Fruit fly (Drosophila melanogaster) whole organism, prepupa: ENCODE results near the gene CG6569.

Experiments used
- Blimp-1 ChIP-seq: fragments of 200-800 bp; sonication (Bioruptor generic); optimal IDR thresholded peaks from 3 replicates; lab custom pipeline; 2017; ENCODE audit warnings: missing biosample characterization, missing genetic modification characterization, mild to moderate bottlenecking, moderate library complexity, missing genetic modification reagents
- CG10631 ChIP-seq: fragments of 200-800 bp; sonication (Bioruptor generic); optimal IDR thresholded peaks from 2 replicates; lab custom pipeline; 2016; ENCODE audit warnings: missing biosample characterization, missing genetic modification characterization
- CG11294 ChIP-seq: fragments of 200-800 bp; sonication (Bioruptor generic); IDR thresholded peaks from 2 replicates; pipeline ENCODE4 v1.3.6; 2022; ENCODE audit warnings: missing biosample characterization, missing genetic modification characterization
- CG11762 ChIP-seq: fragments of 200-800 bp; sonication (Bioruptor generic); optimal IDR thresholded peaks from 3 replicates; lab custom pipeline; 2016; ENCODE audit warnings: missing biosample characterization, missing genetic modification characterization; ENCODE audit not compliant: insufficient read depth
- CG34406 ChIP-seq: fragments of 200-800 bp; sonication (Bioruptor generic); optimal IDR thresholded peaks from 3 replicates; lab custom pipeline; 2016; ENCODE audit warnings: missing biosample characterization, missing genetic modification characterization
- CG6163 ChIP-seq: fragments of 200-800 bp; sonication (Bioruptor generic); IDR thresholded peaks from 3 replicates; pipeline ENCODE4 v1.3.6; 2022; ENCODE audit warnings: missing biosample characterization, missing genetic modification characterization
- CG6276 ChIP-seq: fragments of 200-800 bp; sonication (Bioruptor generic); optimal IDR thresholded peaks from 2 replicates; lab custom pipeline; 2017; ENCODE audit warnings: missing biosample characterization, mild to moderate bottlenecking, missing genetic modification characterization
- CG6792 ChIP-seq: fragments of 200-800 bp; sonication (Bioruptor generic); optimal IDR thresholded peaks from 3 replicates; lab custom pipeline; 2016; ENCODE audit warnings: missing biosample characterization, missing genetic modification characterization
- CG6808 ChIP-seq: fragments of 200-800 bp; sonication (Bioruptor generic); optimal IDR thresholded peaks from 3 replicates; lab custom pipeline; 2017; ENCODE audit warnings: missing biosample characterization, missing genetic modification characterization, mild to moderate bottlenecking, moderate library complexity, missing genetic modification reagents
- CG6854 ChIP-seq: fragments of 200-800 bp; sonication (Bioruptor generic); optimal IDR thresholded peaks from 2 replicates; lab custom pipeline; 2017; ENCODE audit warnings: missing biosample characterization, mild to moderate bottlenecking, missing genetic modification characterization
- CG7368 ChIP-seq: fragments of 200-800 bp; sonication (Bioruptor generic); optimal IDR thresholded peaks from 3 replicates; lab custom pipeline; 2016; ENCODE audit warnings: missing biosample characterization, missing genetic modification characterization
- CG8119 ChIP-seq: fragments of 200-800 bp; sonication (Bioruptor generic); IDR thresholded peaks from 3 replicates; pipeline ENCODE4 v1.3.6; 2022; ENCODE audit warnings: missing biosample characterization, missing genetic modification characterization
- CG8319 ChIP-seq: fragments of 200-800 bp; sonication (Bioruptor generic); optimal IDR thresholded peaks from 3 replicates; lab custom pipeline; 2016; ENCODE audit warnings: missing biosample characterization, missing genetic modification characterization
- CG8632 ChIP-seq: fragments of 200-800 bp; sonication (Bioruptor generic); optimal IDR thresholded peaks from 3 replicates; lab custom pipeline; 2016; ENCODE audit warnings: missing biosample characterization, missing genetic modification characterization
- CG9139 ChIP-seq: fragments of 200-800 bp; sonication (Bioruptor generic); optimal IDR thresholded peaks from 3 replicates; lab custom pipeline; 2017; ENCODE audit warnings: missing biosample characterization, mild to moderate bottlenecking, missing genetic modification characterization
- Eip75B ChIP-seq: fragments of 200-800 bp; sonication (Bioruptor generic); optimal IDR thresholded peaks from 3 replicates; lab custom pipeline; 2016; ENCODE audit warnings: missing biosample characterization, missing genetic modification characterization
- Eip78C ChIP-seq: fragments of 200-800 bp; sonication (Bioruptor generic); peaks from one replicate; lab custom pipeline; 2016; ENCODE audit warnings: missing biosample characterization, missing genetic modification characterization
- Eip93F ChIP-seq: fragments of 200-800 bp; sonication (Bioruptor generic); optimal IDR thresholded peaks from 2 replicates; lab custom pipeline; 2016; ENCODE audit warnings: missing biosample characterization, mild to moderate bottlenecking, missing genetic modification characterization
- Lpt ChIP-seq: fragments of 200-800 bp; sonication (Bioruptor generic); optimal IDR thresholded peaks from 3 replicates; lab custom pipeline; 2016; ENCODE audit warnings: missing biosample characterization, missing genetic modification characterization
- Met ChIP-seq: fragments of 200-800 bp; sonication (Bioruptor generic); optimal IDR thresholded peaks from 3 replicates; lab custom pipeline; 2016; ENCODE audit warnings: missing biosample characterization, missing genetic modification characterization
- Smox ChIP-seq: fragments of 200-800 bp; sonication (Bioruptor generic); optimal IDR thresholded peaks from 3 replicates; lab custom pipeline; 2016; ENCODE audit warnings: missing biosample characterization, missing genetic modification characterization
- Sox102F ChIP-seq: fragments of 200-800 bp; sonication (Bioruptor generic); optimal IDR thresholded peaks from 2 replicates; lab custom pipeline; 2016; ENCODE audit warnings: missing biosample characterization, mild to moderate bottlenecking, missing genetic modification characterization
- Sox14 ChIP-seq: fragments of 200-800 bp; sonication (Bioruptor generic); optimal IDR thresholded peaks from 3 replicates; lab custom pipeline; 2016; ENCODE audit warnings: missing biosample characterization, missing genetic modification characterization
- achi ChIP-seq: fragments of 200-800 bp; sonication (Bioruptor generic); optimal IDR thresholded peaks from 3 replicates; lab custom pipeline; 2016; ENCODE audit warnings: missing biosample characterization, missing genetic modification characterization
- acj6 ChIP-seq: fragments of 200-800 bp; sonication (Bioruptor generic); optimal IDR thresholded peaks from 3 replicates; lab custom pipeline; 2016; ENCODE audit warnings: missing biosample characterization, missing genetic modification characterization
- cyc ChIP-seq: fragments of 200-800 bp; sonication (Bioruptor generic); optimal IDR thresholded peaks from 3 replicates; lab custom pipeline; 2016; ENCODE audit warnings: missing biosample characterization, missing genetic modification characterization
- dsx ChIP-seq: fragments of 200-800 bp; optimal IDR thresholded peaks from 3 replicates; lab custom pipeline; 2019; ENCODE audit warnings: missing biosample characterization, mild to moderate bottlenecking, missing genetic modification characterization, moderate library complexity; ENCODE audit not compliant: poor library complexity, severe bottlenecking
- esn ChIP-seq: fragments of 200-800 bp; sonication (Bioruptor generic); optimal IDR thresholded peaks from 2 replicates; lab custom pipeline; 2016; ENCODE audit warnings: missing biosample characterization, mild to moderate bottlenecking, missing genetic modification characterization, moderate library complexity
- fd59A ChIP-seq: fragments of 200-800 bp; sonication (Bioruptor generic); optimal IDR thresholded peaks from 2 replicates; lab custom pipeline; 2017; ENCODE audit warnings: missing biosample characterization, mild to moderate bottlenecking, missing genetic modification characterization, missing genetic modification reagents
- fd85E ChIP-seq: fragments of 200-800 bp; sonication (Bioruptor generic); optimal IDR thresholded peaks from 3 replicates; lab custom pipeline; 2016; ENCODE audit warnings: missing biosample characterization, missing genetic modification characterization
- fkh ChIP-seq: fragments of 200-800 bp; sonication (Bioruptor generic); optimal IDR thresholded peaks from 3 replicates; lab custom pipeline; 2017; ENCODE audit warnings: missing biosample characterization, mild to moderate bottlenecking, missing genetic modification characterization, moderate library complexity
- pdm3 ChIP-seq: fragments of 200-800 bp; sonication (Bioruptor generic); optimal IDR thresholded peaks from 3 replicates; lab custom pipeline; 2016; ENCODE audit warnings: missing biosample characterization, missing genetic modification characterization
- salr ChIP-seq, 2 experiments: fragments of 200-800 bp; sonication (Bioruptor generic); optimal IDR thresholded peaks; 3 replicates each; lab custom pipeline; 2016 to 2018; ENCODE audit warnings: missing biosample characterization in 2 of 2, missing genetic modification characterization in 2 of 2, mild to moderate bottlenecking in 1 of 2
- spab ChIP-seq: fragments of 200-800 bp; sonication (Bioruptor generic); optimal IDR thresholded peaks from 2 replicates; lab custom pipeline; 2017; ENCODE audit warnings: missing biosample characterization, mild to moderate bottlenecking, missing genetic modification characterization, missing genetic modification reagents
- ss ChIP-seq, 2 experiments: fragments of 200-800 bp; sonication (Bioruptor generic); optimal IDR thresholded peaks; 2 replicates in 1 of 2; 3 replicates in 1 of 2; lab custom pipeline; 2017 to 2018; ENCODE audit warnings: mild to moderate bottlenecking in 2 of 2, missing biosample characterization in 2 of 2, missing genetic modification characterization in 2 of 2, moderate library complexity in 1 of 2
- svp ChIP-seq: fragments of 200-800 bp; sonication (Bioruptor generic); peaks from one replicate; lab custom pipeline; 2016; ENCODE audit warnings: missing biosample characterization, missing genetic modification characterization
- topi ChIP-seq: fragments of 200-800 bp; sonication (Bioruptor generic); optimal IDR thresholded peaks from 3 replicates; lab custom pipeline; 2016; ENCODE audit warnings: missing biosample characterization, missing genetic modification characterization
- vri ChIP-seq: fragments of 200-800 bp; sonication (Bioruptor generic); optimal IDR thresholded peaks from 3 replicates; lab custom pipeline; 2016; ENCODE audit warnings: missing biosample characterization, mild to moderate bottlenecking, missing genetic modification characterization

CG6569 gene

dm6 chr3R:21856098-21856872 lies 11.4 kb downstream of the CG6569 start, which contains the start of gene glec (continued):
- TF ChIP-seq fd59A (GFP tag; lab: Kevin White, UChicago): no peak
- TF ChIP-seq cyc (GFP tag; lab: Kevin White, UChicago): no peak
- TF ChIP-seq spab (GFP tag; lab: Kevin White, UChicago): no peak
- peak; percentile 27 for TF ChIP-seq Lpt (GFP tag; lab: Kevin White, UChicago)
- no peak for TF ChIP-seq CG9139
- TF ChIP-seq CG7368: no peak
- peak; percentile 84 for TF ChIP-seq svp (GFP tag; lab: Kevin White, UChicago)
- no peak for TF ChIP-seq CG11762 (GFP tag; lab: Kevin White, UChicago)
- peak; percentile 36 for TF ChIP-seq topi (GFP tag; lab: Kevin White, UChicago)
- peak; percentile 71 for TF ChIP-seq vri (GFP tag; lab: Kevin White, UChicago)
- peak; percentile 14 for TF ChIP-seq CG6276 (GFP tag; lab: Kevin White, UChicago)
- peak; percentile 62 for TF ChIP-seq Sox14 (GFP tag; lab: Kevin White, UChicago)
- TF ChIP-seq Eip93F: peak; percentile 59
- no peak for TF ChIP-seq CG11294 (GFP tag; lab: Robert Waterston, UW)
- peak; percentile 99 for TF ChIP-seq Blimp-1 (GFP tag; lab: Kevin White, UChicago)
- TF ChIP-seq fkh (GFP tag; lab: Kevin White, UChicago): no peak

- peak; percentile 19; the same call in 1 of the 3 replicates for TF ChIP-seq CG6163 (GFP tag; lab: Robert Waterston, UW)
- TF ChIP-seq acj6 (GFP tag; lab: Kevin White, UChicago): no peak
Observed at dm6 chr3R:21855469-21855826, 12.3 kb downstream of the CG6569 start.

- peak; percentile 59 for TF ChIP-seq Eip78C (GFP tag; lab: Kevin White, UChicago)
- TF ChIP-seq fd85E (GFP tag; lab: Kevin White, UChicago): no peak
- no peak for TF ChIP-seq Eip75B (GFP tag; lab: Kevin White, UChicago)
Observed at dm6 chr3R:21854574-21855468, 12.9 kb downstream of the CG6569 start.

dm6 chr3R:21853618-21854573 lies 13.8 kb downstream of the CG6569 start:
- peak; percentile 38 for TF ChIP-seq pdm3 (GFP tag; lab: Kevin White, UChicago)
- peak; percentile 64 for TF ChIP-seq Lpt (GFP tag; lab: Kevin White, UChicago)
- peak; percentile 90 for TF ChIP-seq fkh (GFP tag; lab: Kevin White, UChicago)
- TF ChIP-seq CG6792: peak; percentile 31
- TF ChIP-seq acj6 (GFP tag; lab: Kevin White, UChicago): no peak
- peak; percentile 62 for TF ChIP-seq CG8119 (GFP tag; lab: Robert Waterston, UW)
- no peak for TF ChIP-seq CG10631 (GFP tag; lab: Kevin White, UChicago)
- TF ChIP-seq Sox14 (GFP tag; lab: Kevin White, UChicago): peak; percentile 38
- TF ChIP-seq ss (GFP tag; optimal IDR thresholded peaks at IDR 0.05; lab: Kevin White, UChicago): peak; percentile 86 to 87
- TF ChIP-seq topi (GFP tag; lab: Kevin White, UChicago): peak; percentile 26
- TF ChIP-seq achi (GFP tag; lab: Kevin White, UChicago): peak; percentile 6
- peak; percentile 52 for TF ChIP-seq Sox102F (GFP tag; lab: Kevin White, UChicago)
- peak; percentile 61 for TF ChIP-seq CG8632 (GFP tag; lab: Kevin White, UChicago)
- TF ChIP-seq CG11762 (GFP tag; lab: Kevin White, UChicago): peak; percentile 69
- TF ChIP-seq Smox (GFP tag; lab: Kevin White, UChicago): peak; percentile 11
- peak; percentile 40 for TF ChIP-seq dsx (GFP tag; lab: Kevin White, UChicago)
- no peak for TF ChIP-seq salr (GFP tag; optimal IDR thresholded peaks at IDR 0.05; lab: Kevin White, UChicago)
- no peak for TF ChIP-seq CG11294 (GFP tag; lab: Robert Waterston, UW)
- TF ChIP-seq esn: peak; percentile 28
- peak; percentile 34 for TF ChIP-seq Met (GFP tag; lab: Kevin White, UChicago)
- TF ChIP-seq CG34406 (GFP tag; lab: Kevin White, UChicago): peak; percentile 33
- TF ChIP-seq CG6854: peak; percentile 71
- TF ChIP-seq CG6808 (GFP tag; lab: Kevin White, UChicago): peak; percentile 70
- TF ChIP-seq CG8319: peak; percentile 29
- peak; percentile 6 for TF ChIP-seq cyc (GFP tag; lab: Kevin White, UChicago)
